Fruit fly (Drosophila melanogaster) whole organism, adult: ENCODE data around the gene trh.

Experiments
- CG11617 ChIP-seq: fragments of 200-800 bp; sonication (Bioruptor generic); optimal IDR thresholded peaks from 2 replicates; lab custom pipeline; 2017; ENCODE audit warnings: mild to moderate bottlenecking, missing biosample characterization, missing genetic modification reagents, missing genetic modification characterization
- CG14711 ChIP-seq: fragments of 200-800 bp; sonication (Bioruptor generic); optimal IDR thresholded peaks from 2 replicates; lab custom pipeline; 2018; ENCODE audit warnings: missing biosample characterization, mild to moderate bottlenecking, missing genetic modification characterization, moderate library complexity
- CG1620 ChIP-seq: fragments of 200-800 bp; sonication (Bioruptor generic); optimal IDR thresholded peaks from 2 replicates; lab custom pipeline; 2016; ENCODE audit warnings: missing biosample characterization, missing genetic modification characterization
- CG33017 ChIP-seq: fragments of 200-800 bp; sonication (Bioruptor generic); optimal IDR thresholded peaks from 2 replicates; lab custom pipeline; 2018; ENCODE audit warnings: missing biosample characterization, mild to moderate bottlenecking, missing genetic modification characterization, moderate library complexity
- CG7101 ChIP-seq: fragments of 200-800 bp; sonication (Bioruptor generic); optimal IDR thresholded peaks from 2 replicates; lab custom pipeline; 2018; ENCODE audit warnings: missing biosample characterization, mild to moderate bottlenecking, missing genetic modification characterization, moderate library complexity
- Clk ChIP-seq: fragments of 200-800 bp; sonication (Bioruptor generic); optimal IDR thresholded peaks from 2 replicates; lab custom pipeline; 2017; ENCODE audit warnings: missing biosample characterization, missing genetic modification characterization
- Mnt ChIP-seq: fragments of 200-800 bp; sonication (Bioruptor generic); optimal IDR thresholded peaks from 2 replicates; lab custom pipeline; 2016; ENCODE audit warnings: missing biosample characterization, mild to moderate bottlenecking, missing genetic modification characterization
- cic ChIP-seq: fragments of 200-800 bp; sonication (Bioruptor generic); optimal IDR thresholded peaks from 2 replicates; lab custom pipeline; 2017; ENCODE audit warnings: missing biosample characterization, mild to moderate bottlenecking, missing genetic modification characterization, moderate library complexity
- cnc ChIP-seq, 2 experiments: fragments of >200 bp; optimal IDR thresholded peaks; 2 replicates each; lab custom pipeline; 2017
- kay ChIP-seq: fragments of 200-800 bp; sonication (Bioruptor generic); peaks from one replicate; lab custom pipeline; 2016; ENCODE audit warnings: missing biosample characterization, missing genetic modification characterization, borderline replicate concordance
- ovo ChIP-seq: fragments of 200-800 bp; sonication (Bioruptor generic); optimal IDR thresholded peaks from 2 replicates; lab custom pipeline; 2016; ENCODE audit warnings: missing biosample characterization, missing genetic modification characterization
- pad ChIP-seq: fragments of 200-800 bp; sonication (Bioruptor generic); optimal IDR thresholded peaks from 3 replicates; lab custom pipeline; 2017; ENCODE audit warnings: missing biosample characterization, missing genetic modification characterization, mild to moderate bottlenecking, moderate library complexity, missing genetic modification reagents
- tj ChIP-seq: fragments of 200-800 bp; sonication (Bioruptor generic); optimal IDR thresholded peaks from 3 replicates; lab custom pipeline; 2017; ENCODE audit warnings: missing biosample characterization, mild to moderate bottlenecking, missing genetic modification characterization, moderate library complexity

dm6 chr3L:400252-400651, 7.8 kb upstream of the trh start:
- no peak for TF ChIP-seq kay (GFP tag; lab: Kevin White, UChicago)
- no peak for TF ChIP-seq Clk (GFP tag; lab: Kevin White, UChicago)
- no peak for TF ChIP-seq cnc (optimal IDR thresholded peaks at IDR 0.05; lab: Kevin White, UChicago)
- no peak for TF ChIP-seq CG11617 (GFP tag; lab: Kevin White, UChicago)
- no peak for TF ChIP-seq CG7101
- no peak for TF ChIP-seq CG1620 (GFP tag; lab: Kevin White, UChicago)
- TF ChIP-seq CG14711 (tag; lab: Kevin White, UChicago): no peak
- TF ChIP-seq Mnt (GFP tag; lab: Kevin White, UChicago): no peak
- no peak for TF ChIP-seq tj (GFP tag; lab: Kevin White, UChicago)
- no peak for TF ChIP-seq cic (GFP tag; lab: Kevin White, UChicago)
- TF ChIP-seq ovo (GFP tag; lab: Kevin White, UChicago): no peak
- TF ChIP-seq pad: no peak
- TF ChIP-seq CG33017: no peak
